Worm (Caenorhabditis elegans) whole organism, young adult: Measurements from ENCODE around the gene srh-25.

Source experiments
- B0019.2 ChIP-seq: fragments of 200-800 bp; sonication (Bioruptor generic); conservative IDR thresholded peaks from 2 replicates; pipeline ENCODE4 v1.3.6; 2022; ENCODE audit warnings: missing genetic modification reagents, missing genetic modification characterization, missing compliant biosample characterization
- B0261.1 ChIP-seq: sonication (generic microtip); optimal IDR thresholded peaks from 2 replicates; lab custom pipeline; 2016; ENCODE audit warnings: mild to moderate bottlenecking, missing genetic modification characterization, moderate library complexity, missing compliant biosample characterization
- C06A6.2 ChIP-seq: fragments of 200-800 bp; sonication (Bioruptor generic); conservative IDR thresholded peaks from 2 replicates; pipeline ENCODE4 v1.3.6; 2022; ENCODE audit warnings: missing genetic modification characterization, missing compliant biosample characterization
- C17E4.6 ChIP-seq: fragments of 200-800 bp; sonication (Bioruptor generic); IDR thresholded peaks from 2 replicates; pipeline ENCODE4 v1.3.6; 2022; ENCODE audit warnings: missing genetic modification reagents, missing genetic modification characterization, missing compliant biosample characterization
- F22D6.2 ChIP-seq: sonication (generic microtip); optimal IDR thresholded peaks from 2 replicates; lab custom pipeline; 2016; ENCODE audit warnings: mild to moderate bottlenecking, missing genetic modification characterization, missing compliant biosample characterization
- F49E8.2 ChIP-seq: sonication (generic microtip); optimal IDR thresholded peaks from 3 replicates; lab custom pipeline; 2017; ENCODE audit warnings: missing genetic modification characterization, mild to moderate bottlenecking, missing compliant biosample characterization, antibody characterized with exemption, moderate library complexity; ENCODE audit not compliant: insufficient read depth
- K12H6.12 ChIP-seq: fragments of 200-800 bp; sonication (Bioruptor generic); optimal IDR thresholded peaks from 2 replicates; lab custom pipeline; 2018; ENCODE audit warnings: mild to moderate bottlenecking, missing genetic modification characterization, missing compliant biosample characterization
- Y53F4B.3 ChIP-seq: fragments of 200-800 bp; sonication (Bioruptor generic); IDR thresholded peaks from 2 replicates; pipeline ENCODE4 v1.3.6; 2022; ENCODE audit warnings: missing genetic modification reagents, missing genetic modification characterization, missing compliant biosample characterization
- Y53G8AR.9 ChIP-seq: fragments of 200-800 bp; sonication (Bioruptor generic); conservative IDR thresholded peaks from 2 replicates; pipeline ENCODE4 v1.3.6; 2022; ENCODE audit warnings: missing genetic modification reagents, missing genetic modification characterization, missing compliant biosample characterization
- Y95B8A.8 ChIP-seq: fragments of 200-800 bp; sonication (Bioruptor generic); IDR thresholded peaks from 2 replicates; pipeline ENCODE4 v1.3.6; 2022; ENCODE audit warnings: missing genetic modification reagents, missing genetic modification characterization, missing compliant biosample characterization
- ama-1 ChIP-seq, 3 experiments: fragments of 150-350 bp in 1 of 3; sonication (generic microtip) in 2 of 3; optimal IDR thresholded peaks; 2 replicates each; lab custom pipeline; 2014 to 2018; ENCODE audit warnings: missing biosample characterization in 2 of 3, missing genetic modification characterization in 2 of 3, missing genetic modification reagents in 2 of 3
- aptf-2 ChIP-seq: fragments of 200-800 bp; sonication (Bioruptor generic); conservative IDR thresholded peaks from 2 replicates; pipeline ENCODE4 v1.3.6; 2022; ENCODE audit warnings: missing genetic modification reagents, missing genetic modification characterization, missing compliant biosample characterization
- ccch-3 ChIP-seq: fragments of 200-800 bp; sonication (Bioruptor generic); optimal IDR thresholded peaks from 2 replicates; lab custom pipeline; 2018; ENCODE audit warnings: mild to moderate bottlenecking, missing genetic modification characterization, missing compliant biosample characterization
- ceh-27 ChIP-seq: fragments of 200-800 bp; sonication (Bioruptor generic); optimal IDR thresholded peaks from 2 replicates; lab custom pipeline; 2018; ENCODE audit warnings: mild to moderate bottlenecking, missing genetic modification characterization, moderate library complexity, missing compliant biosample characterization
- ceh-58 ChIP-seq: fragments of 200-800 bp; sonication (Bioruptor generic); IDR thresholded peaks from 2 replicates; pipeline ENCODE4 v1.3.6; 2022; ENCODE audit warnings: missing genetic modification characterization, missing compliant biosample characterization
- die-1 ChIP-seq: sonication (generic microtip); optimal IDR thresholded peaks from 2 replicates; lab custom pipeline; 2016; ENCODE audit warnings: missing genotype, mild to moderate bottlenecking, missing genetic modification characterization, missing compliant biosample characterization
- dpff-1 ChIP-seq: sonication (generic microtip); optimal IDR thresholded peaks from 2 replicates; lab custom pipeline; 2017; ENCODE audit warnings: mild to moderate bottlenecking, missing genetic modification characterization, missing compliant biosample characterization
- dpl-1 ChIP-seq: fragments of 150-350 bp; optimal IDR thresholded peaks from 2 replicates; lab custom pipeline; 2014; ENCODE audit warnings: missing biosample characterization, missing genetic modification reagents, missing genetic modification characterization
- ekl-4 ChIP-seq: fragments of 200-800 bp; sonication (Bioruptor generic); IDR thresholded peaks from 2 replicates; pipeline ENCODE4 v1.3.6; 2022; ENCODE audit warnings: missing genetic modification reagents, missing genetic modification characterization, missing compliant biosample characterization
- gei-17 ChIP-seq: fragments of 200-800 bp; sonication (Bioruptor generic); optimal IDR thresholded peaks from 2 replicates; lab custom pipeline; 2018; ENCODE audit warnings: mild to moderate bottlenecking, missing genetic modification characterization, missing compliant biosample characterization
- him-1 ChIP-seq: sonication (generic microtip); optimal IDR thresholded peaks from 2 replicates; lab custom pipeline; 2016; ENCODE audit warnings: missing genotype, missing genetic modification reagents, missing genetic modification characterization, missing compliant biosample characterization
- hlh-26 ChIP-seq: fragments of 200-800 bp; sonication (Bioruptor generic); conservative IDR thresholded peaks from 2 replicates; pipeline ENCODE4 v1.3.6; 2022; ENCODE audit warnings: missing genetic modification reagents, missing genetic modification characterization, missing compliant biosample characterization
- hmg-1.2 ChIP-seq: fragments of 200-800 bp; sonication (Bioruptor generic); IDR thresholded peaks from 2 replicates; pipeline ENCODE4 v1.3.6; 2022; ENCODE audit warnings: missing genetic modification reagents, missing genetic modification characterization, missing compliant biosample characterization
- let-607 ChIP-seq, 2 experiments: fragments of 200-800 bp in 1 of 2; sonication (Bioruptor generic) in 1 of 2; sonication (generic microtip) in 1 of 2; optimal IDR thresholded peaks; 2 replicates each; lab custom pipeline; 2016 to 2018; ENCODE audit warnings: mild to moderate bottlenecking in 2 of 2, missing compliant biosample characterization in 2 of 2, missing genetic modification characterization in 2 of 2, moderate library complexity in 2 of 2, missing genotype in 1 of 2
- lin-35 ChIP-seq, 3 experiments: fragments of 150-350 bp in 2 of 3; sonication (generic microtip) in 1 of 3; optimal IDR thresholded peaks; 2 replicates each; lab custom pipeline; 2014 to 2018; ENCODE audit warnings: missing biosample characterization in 3 of 3, missing genetic modification characterization in 3 of 3, missing genetic modification reagents in 3 of 3
- mel-28 ChIP-seq: sonication (generic microtip); optimal IDR thresholded peaks from 2 replicates; lab custom pipeline; 2016; ENCODE audit warnings: borderline replicate concordance, mild to moderate bottlenecking, missing genetic modification characterization, missing compliant biosample characterization
- mes-4 ChIP-seq: sonication (generic microtip); optimal IDR thresholded peaks from 2 replicates; lab custom pipeline; 2016; ENCODE audit warnings: missing genotype, missing genetic modification characterization, missing compliant biosample characterization
- nfyb-1 ChIP-seq: fragments of 200-800 bp; sonication (Bioruptor generic); IDR thresholded peaks from 2 replicates; pipeline ENCODE4 v1.3.6; 2022; ENCODE audit warnings: missing genetic modification reagents, missing genetic modification characterization, missing compliant biosample characterization
- nhr-179 ChIP-seq: sonication (generic microtip); optimal IDR thresholded peaks from 2 replicates; lab custom pipeline; 2016; ENCODE audit warnings: mild to moderate bottlenecking, missing genetic modification characterization, missing compliant biosample characterization
- nhr-27 ChIP-seq: fragments of 200-800 bp; sonication (Bioruptor generic); optimal IDR thresholded peaks from 2 replicates; lab custom pipeline; 2018; ENCODE audit warnings: mild to moderate bottlenecking, missing genetic modification characterization, moderate library complexity, missing compliant biosample characterization
- nhr-80 ChIP-seq: sonication (generic microtip); optimal IDR thresholded peaks from 2 replicates; lab custom pipeline; 2016; ENCODE audit warnings: missing genetic modification characterization, missing compliant biosample characterization
- repo-1 ChIP-seq: sonication (generic microtip); optimal IDR thresholded peaks from 2 replicates; lab custom pipeline; 2017; ENCODE audit warnings: mild to moderate bottlenecking, missing genetic modification characterization, missing compliant biosample characterization
- snpc-1.1 ChIP-seq: sonication (generic microtip); optimal IDR thresholded peaks from 2 replicates; lab custom pipeline; 2017; ENCODE audit warnings: missing genetic modification characterization, mild to moderate bottlenecking, missing compliant biosample characterization, antibody characterized with exemption, moderate library complexity, missing genotype, missing genetic modification reagents; ENCODE audit not compliant: insufficient read depth
- snpc-1.3 ChIP-seq: sonication (generic microtip); optimal IDR thresholded peaks from 2 replicates; lab custom pipeline; 2017; ENCODE audit warnings: missing genetic modification characterization, mild to moderate bottlenecking, missing compliant biosample characterization, antibody characterized with exemption, moderate library complexity, missing genotype, missing genetic modification reagents; ENCODE audit not compliant: insufficient read depth
- snpc-3.4 ChIP-seq: sonication (generic microtip); optimal IDR thresholded peaks from 2 replicates; lab custom pipeline; 2017; ENCODE audit warnings: missing genetic modification characterization, mild to moderate bottlenecking, missing compliant biosample characterization, antibody characterized with exemption, moderate library complexity, missing genotype, missing genetic modification reagents
- somi-1 ChIP-seq: fragments of 200-800 bp; sonication (Bioruptor generic); optimal IDR thresholded peaks from 2 replicates; lab custom pipeline; 2018; ENCODE audit warnings: mild to moderate bottlenecking, missing genetic modification characterization, missing compliant biosample characterization
- unc-130 ChIP-seq: sonication (generic microtip); optimal IDR thresholded peaks from 2 replicates; lab custom pipeline; 2016; ENCODE audit warnings: missing genetic modification reagents, missing genetic modification characterization, missing compliant biosample characterization
- xnd-1 ChIP-seq: sonication (generic microtip); optimal IDR thresholded peaks from 2 replicates; lab custom pipeline; 2016; ENCODE audit warnings: missing genotype, missing genetic modification reagents, missing genetic modification characterization, missing compliant biosample characterization
- zim-3 ChIP-seq: sonication (generic microtip); optimal IDR thresholded peaks from 2 replicates; lab custom pipeline; 2017; ENCODE audit warnings: mild to moderate bottlenecking, missing genetic modification characterization, moderate library complexity, missing compliant biosample characterization
- ztf-22 ChIP-seq: fragments of 200-800 bp; sonication (Bioruptor generic); optimal IDR thresholded peaks from 2 replicates; lab custom pipeline; 2018; ENCODE audit warnings: mild to moderate bottlenecking, missing genetic modification characterization, moderate library complexity, missing compliant biosample characterization
- ztf-28 ChIP-seq: fragments of 200-800 bp; sonication (Bioruptor generic); IDR thresholded peaks from 2 replicates; pipeline ENCODE4 v1.3.6; 2022; ENCODE audit warnings: missing genetic modification reagents, missing genetic modification characterization, missing compliant biosample characterization

Gene srh-25

DNA sequence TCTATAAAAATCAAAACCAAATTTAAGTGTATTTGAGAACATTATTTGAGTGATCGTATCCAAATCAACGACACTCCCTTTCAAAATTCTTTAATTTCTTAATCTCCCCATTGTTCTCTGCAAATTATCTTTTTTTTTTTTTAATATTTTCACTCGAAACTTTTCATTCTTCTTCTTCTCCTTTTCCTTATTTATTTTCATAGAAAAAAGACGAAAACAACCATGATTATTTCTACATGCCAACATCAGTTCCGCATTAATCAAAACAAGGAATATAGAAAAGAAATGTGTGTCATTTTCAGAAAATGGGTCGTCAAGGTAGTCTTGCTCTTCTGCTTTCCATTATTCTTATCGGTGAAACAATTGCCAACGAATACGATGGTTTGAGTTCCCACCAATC is 36.1 kb downstream of the srh-25 start, which contains the start of gene K01D12.5:
Gene K01D12.5, plus strand, starts transcription at position 301 of the 400 bp plus-strand sequence.
- TF ChIP-seq K12H6.12 (tag; lab: Kevin White, UChicago) (no peak), unc-130 (GFP tag; lab: Kevin White, UChicago) (no peak), F22D6.2 (no peak), dpl-1 (GFP tag; lab: Kevin White, UChicago) (no peak), Y95B8A.8 (GFP tag; lab: Robert Waterston, UW) (no peak), aptf-2 (GFP tag; lab: Robert Waterston, UW) (no peak), ekl-4 (no peak), die-1 (tag; lab: Kevin White, UChicago) (no peak), B0019.2 (GFP tag; lab: Robert Waterston, UW) (no peak), somi-1 (GFP tag; lab: Kevin White, UChicago) (no peak), lin-35 (GFP tag; optimal IDR thresholded peaks at IDR 0.05; lab: Kevin White, UChicago) (no peak), ztf-28 (no peak), repo-1 (tag; lab: Kevin White, UChicago) (no peak), C06A6.2 (GFP tag; lab: Robert Waterston, UW) (no peak), gei-17 (GFP tag; lab: Kevin White, UChicago) (no peak), nfyb-1 (GFP tag; lab: Robert Waterston, UW) (no peak), snpc-1.3 (no peak), mel-28 (tag; lab: Kevin White, UChicago) (no peak), xnd-1 (no peak)

DNA sequence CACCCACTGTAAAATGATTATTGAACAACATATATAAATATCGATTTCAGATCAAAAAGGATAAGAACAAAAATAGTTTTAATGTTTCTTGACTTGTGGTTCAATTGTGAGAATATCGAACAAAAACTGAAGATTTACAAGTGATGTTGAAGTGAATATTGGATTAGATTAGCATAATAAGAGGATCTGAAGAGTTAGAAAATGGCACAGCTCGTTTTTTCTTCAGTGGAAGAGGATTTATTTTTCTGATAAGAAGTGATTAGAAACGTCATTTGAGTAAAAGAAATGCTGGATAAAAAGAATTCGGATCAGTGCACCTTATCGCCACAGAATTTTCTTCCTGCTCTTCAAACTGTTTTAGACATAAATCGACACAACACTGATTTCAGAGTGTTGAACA is 37.9 kb downstream of the srh-25 start, which contains the start of gene twk-14:
Gene twk-14, minus strand, starts transcription at position 8 of the 400 bp plus-strand sequence.
- no peak for TF ChIP-seq dpff-1 (tag; lab: Kevin White, UChicago)
- no peak for TF ChIP-seq mes-4 (tag; lab: Kevin White, UChicago)
- no peak for TF ChIP-seq ccch-3 (GFP tag; lab: Kevin White, UChicago)
- TF ChIP-seq ceh-27 (GFP tag; lab: Kevin White, UChicago) = no peak
- no peak for TF ChIP-seq F49E8.2 (tag; lab: Kevin White, UChicago)
- no peak for TF ChIP-seq him-1 (tag; lab: Kevin White, UChicago)
- TF ChIP-seq snpc-1.3 = no peak
- TF ChIP-seq Y53G8AR.9 (GFP tag; lab: Robert Waterston, UW) = no peak
- no peak for TF ChIP-seq ztf-28
- TF ChIP-seq hmg-1.2 (GFP tag; lab: Robert Waterston, UW) = no peak
- TF ChIP-seq snpc-3.4 (tag; lab: Kevin White, UChicago) = no peak
- TF ChIP-seq ceh-58 = no peak
- TF ChIP-seq hlh-26 (GFP tag; lab: Robert Waterston, UW) = no peak
- TF ChIP-seq Y53F4B.3 (GFP tag; lab: Robert Waterston, UW) = no peak
- TF ChIP-seq nhr-80 (tag; lab: Kevin White, UChicago) = no peak
- no peak for TF ChIP-seq nhr-179 (tag; lab: Kevin White, UChicago)
- TF ChIP-seq let-607 (tag; optimal IDR thresholded peaks at IDR 0.05; lab: Kevin White, UChicago) = no peak
- no peak for TF ChIP-seq nhr-27 (tag; lab: Kevin White, UChicago)

DNA sequence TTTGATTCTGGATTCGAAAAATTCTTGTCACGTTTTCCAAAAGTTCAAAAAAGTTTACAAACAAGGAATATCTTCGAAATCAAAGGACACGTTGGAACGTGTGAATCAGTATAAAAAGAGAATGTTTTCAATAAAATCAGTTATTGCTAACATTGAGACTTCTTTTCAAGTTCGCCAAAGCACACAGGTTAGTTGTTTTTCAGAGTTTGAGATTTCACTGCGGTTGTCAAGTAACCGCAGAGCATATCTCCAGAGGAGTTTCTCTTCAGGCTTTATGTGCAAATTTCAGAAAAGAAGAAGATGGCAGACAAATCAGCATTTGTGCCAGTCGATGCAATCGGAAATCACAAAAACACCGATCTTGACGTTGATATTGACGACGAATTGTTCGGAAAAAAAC is 47.5 kb downstream of the srh-25 start, which contains the start of gene K01D12.15:
Gene K01D12.15, plus strand, starts transcription at position 301 of the 400 bp plus-strand sequence.
- no peak for TF ChIP-seq hlh-26 (GFP tag; lab: Robert Waterston, UW)
- TF ChIP-seq snpc-1.1 (tag; lab: Kevin White, UChicago) = no peak
- no peak for TF ChIP-seq repo-1 (tag; lab: Kevin White, UChicago)
- TF ChIP-seq mel-28 (tag; lab: Kevin White, UChicago) = no peak
- no peak for TF ChIP-seq C17E4.6 (GFP tag; lab: Robert Waterston, UW)
- no peak for TF ChIP-seq ama-1 (optimal IDR thresholded peaks at IDR 0.05; lab: Kevin White, UChicago)
- no peak for TF ChIP-seq ama-1 (GFP tag; optimal IDR thresholded peaks at IDR 0.05; lab: Kevin White, UChicago)
- TF ChIP-seq ztf-22 (GFP tag; lab: Kevin White, UChicago) = no peak
- TF ChIP-seq Y53G8AR.9 (GFP tag; lab: Robert Waterston, UW) = no peak
- TF ChIP-seq B0261.1 = no peak
- no peak for TF ChIP-seq zim-3
